Worm (Caenorhabditis elegans) whole organism, L2 larva: ENCODE measurements around the gene ZK250.13.

Experiments
- ama-1 ChIP-seq: fragments of 150-350 bp; optimal IDR thresholded peaks from 2 replicates; lab custom pipeline; 2018; ENCODE audit warnings: inconsistent platforms
- elt-3 ChIP-seq: sonication (generic microtip); optimal IDR thresholded peaks from 2 replicates; lab custom pipeline; 2017; ENCODE audit warnings: missing biosample characterization, missing genetic modification characterization
- zag-1 ChIP-seq: fragments of 150-350 bp; optimal IDR thresholded peaks from 2 replicates; lab custom pipeline; 2014; ENCODE audit warnings: missing biosample characterization, missing genetic modification characterization

DNA sequence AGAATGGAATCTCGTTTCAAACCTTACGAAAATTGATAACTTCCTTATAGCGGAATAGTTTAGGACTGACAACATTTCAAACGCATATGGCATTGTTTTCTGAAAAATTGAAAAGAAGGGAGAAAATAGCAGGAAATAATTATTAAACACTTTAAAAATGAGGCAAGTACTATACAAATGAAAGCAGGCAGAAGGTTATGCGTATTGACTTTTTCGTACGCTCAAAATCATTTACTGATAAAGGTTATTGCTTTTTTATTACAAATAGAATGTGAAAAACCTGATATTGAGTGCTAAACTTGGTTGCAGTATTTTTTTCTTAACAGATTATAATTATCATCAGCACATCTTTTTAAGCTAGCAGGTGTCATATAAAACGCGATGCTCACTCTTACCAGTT is at the start of gene ZK250.13:
- TF ChIP-seq zag-1 (tag; lab: Kevin White, UChicago) (no peak), ama-1 (no peak), elt-3 (tag; lab: Kevin White, UChicago) (no peak)
